Worm (Caenorhabditis elegans) whole organism, L1 larva: Measurements from ENCODE around the gene chup-1.

Experiments used
- C16A3.4 ChIP-seq: fragments of 150-350 bp; optimal IDR thresholded peaks from 2 replicates; lab custom pipeline; 2014; ENCODE audit warnings: missing biosample characterization, missing genetic modification characterization
- aly-2 ChIP-seq: fragments of 150-350 bp; optimal IDR thresholded peaks from 2 replicates; lab custom pipeline; 2014; ENCODE audit warnings: missing biosample characterization, missing genetic modification characterization
- ama-1 ChIP-seq: fragments of 150-350 bp; optimal IDR thresholded peaks from 2 replicates; lab custom pipeline; 2014
- blmp-1 ChIP-seq: fragments of 150-350 bp; optimal IDR thresholded peaks from 2 replicates; lab custom pipeline; 2014; ENCODE audit warnings: missing biosample characterization, missing genetic modification characterization
- ceh-82 ChIP-seq, 3 experiments: fragments of 150-350 bp in 1 of 3; sonication (generic microtip) in 2 of 3; optimal IDR thresholded peaks; 2 replicates each; lab custom pipeline; 2014 to 2017; ENCODE audit warnings: missing biosample characterization in 3 of 3, missing genetic modification characterization in 3 of 3
- ceh-88 ChIP-seq: fragments of 200-800 bp; sonication (Bioruptor generic); IDR thresholded peaks from 2 replicates; pipeline ENCODE4 v1.3.6; 2022; ENCODE audit warnings: missing genetic modification characterization, missing compliant biosample characterization
- ces-1 ChIP-seq: fragments of 150-350 bp; optimal IDR thresholded peaks from 2 replicates; lab custom pipeline; 2014; ENCODE audit warnings: missing biosample characterization, missing genetic modification reagents, missing genetic modification characterization
- dpl-1 ChIP-seq, 3 experiments: fragments of 150-350 bp in 2 of 3; sonication (generic microtip) in 1 of 3; optimal IDR thresholded peaks; 2 replicates each; lab custom pipeline; 2014 to 2017; ENCODE audit warnings: missing biosample characterization in 3 of 3, missing genetic modification characterization in 3 of 3, missing genetic modification reagents in 3 of 3
- efl-1 ChIP-seq, 4 experiments: fragments of 150-350 bp; optimal IDR thresholded peaks in 3 of 4; peaks in 1 of 4; 1 replicate in 1 of 4; 2 replicates in 3 of 4; lab custom pipeline; 2014; ENCODE audit warnings: missing biosample characterization in 2 of 4, missing genetic modification characterization in 2 of 4, missing genetic modification reagents in 2 of 4
- efl-3 ChIP-seq: fragments of 200-800 bp; sonication (Bioruptor generic); optimal IDR thresholded peaks from 2 replicates; lab custom pipeline; 2018; ENCODE audit warnings: mild to moderate bottlenecking, missing genetic modification characterization, missing compliant biosample characterization
- elt-2 ChIP-seq: sonication (generic microtip); optimal IDR thresholded peaks from 2 replicates; lab custom pipeline; 2016; ENCODE audit warnings: missing genetic modification characterization, mild to moderate bottlenecking, inconsistent platforms, missing compliant biosample characterization, missing genetic modification reagents
- elt-3 ChIP-seq, 6 experiments: fragments of 150-350 bp in 1 of 6; sonication (generic microtip); optimal IDR thresholded peaks; 2 replicates each; lab custom pipeline; 2017 to 2018; ENCODE audit warnings: missing biosample characterization in 6 of 6, missing genetic modification characterization in 6 of 6, inconsistent platforms in 1 of 6
- fkh-10 ChIP-seq: sonication (generic microtip); optimal IDR thresholded peaks from 2 replicates; lab custom pipeline; 2017; ENCODE audit warnings: missing biosample characterization, missing genetic modification reagents, missing genetic modification characterization
- fkh-8 ChIP-seq: sonication (generic microtip); optimal IDR thresholded peaks from 2 replicates; lab custom pipeline; 2016; ENCODE audit warnings: mild to moderate bottlenecking, missing genetic modification characterization, missing compliant biosample characterization
- fos-1 ChIP-seq: fragments of 150-350 bp; optimal IDR thresholded peaks from 2 replicates; lab custom pipeline; 2014; ENCODE audit warnings: missing biosample characterization, missing genetic modification characterization
- hlh-17 ChIP-seq: fragments of 200-800 bp; sonication (Bioruptor generic); optimal IDR thresholded peaks from 2 replicates; lab custom pipeline; 2018; ENCODE audit warnings: missing genetic modification characterization, mild to moderate bottlenecking, missing compliant biosample characterization, moderate library complexity, borderline replicate concordance
- hlh-4 ChIP-seq: sonication (generic microtip); optimal IDR thresholded peaks from 2 replicates; lab custom pipeline; 2016; ENCODE audit warnings: mild to moderate bottlenecking, missing genetic modification characterization, missing compliant biosample characterization
- isw-1 ChIP-seq: fragments of 200-800 bp; sonication (Bioruptor generic); IDR thresholded peaks from 2 replicates; pipeline ENCODE4 v1.3.6; 2022; ENCODE audit warnings: missing genetic modification characterization, missing compliant biosample characterization
- jun-1 ChIP-seq: fragments of 150-350 bp; optimal IDR thresholded peaks from 2 replicates; lab custom pipeline; 2014; ENCODE audit warnings: missing biosample characterization, missing genetic modification reagents, missing genetic modification characterization
- lin-13 ChIP-seq: fragments of 150-350 bp; optimal IDR thresholded peaks from 2 replicates; lab custom pipeline; 2014; ENCODE audit warnings: missing biosample characterization, missing genetic modification reagents, missing genetic modification characterization
- lin-14 ChIP-seq: fragments of 200-800 bp; sonication (Bioruptor generic); optimal IDR thresholded peaks from 2 replicates; lab custom pipeline; 2018; ENCODE audit warnings: mild to moderate bottlenecking, missing genetic modification characterization, moderate library complexity, missing compliant biosample characterization
- lin-15B ChIP-seq: fragments of 150-350 bp; sonication (generic microtip); optimal IDR thresholded peaks from 3 replicates; lab custom pipeline; 2014; ENCODE audit warnings: missing biosample characterization, missing genetic modification characterization
- lin-35 ChIP-seq, 2 experiments: fragments of 150-350 bp; optimal IDR thresholded peaks; 2 replicates each; lab custom pipeline; 2014; ENCODE audit warnings: missing biosample characterization in 2 of 2, missing genetic modification characterization in 2 of 2, missing genetic modification reagents in 2 of 2
- lin-39 ChIP-seq: fragments of 150-350 bp; optimal IDR thresholded peaks from 2 replicates; lab custom pipeline; 2014; ENCODE audit warnings: missing biosample characterization, missing genetic modification reagents, missing genetic modification characterization
- lsy-2 ChIP-seq, 2 experiments: fragments of 150-350 bp; optimal IDR thresholded peaks; 2 replicates each; lab custom pipeline; 2014; ENCODE audit warnings: missing biosample characterization in 2 of 2, missing genetic modification characterization in 2 of 2
- mdl-1 ChIP-seq, 2 experiments: fragments of 150-350 bp; optimal IDR thresholded peaks; 2 replicates each; lab custom pipeline; 2014 to 2017; ENCODE audit warnings: missing biosample characterization in 2 of 2, missing genetic modification characterization in 2 of 2, inconsistent platforms in 1 of 2
- mef-2 ChIP-seq: fragments of 150-350 bp; optimal IDR thresholded peaks from 2 replicates; lab custom pipeline; 2014; ENCODE audit warnings: missing biosample characterization, missing genetic modification characterization
- mep-1 ChIP-seq: fragments of 150-350 bp; optimal IDR thresholded peaks from 2 replicates; lab custom pipeline; 2014; ENCODE audit warnings: missing biosample characterization, missing genetic modification characterization
- nhr-20 ChIP-seq: sonication (generic microtip); optimal IDR thresholded peaks from 2 replicates; lab custom pipeline; 2016; ENCODE audit warnings: mild to moderate bottlenecking, missing genetic modification characterization, missing compliant biosample characterization
- nhr-28 ChIP-seq: fragments of 150-350 bp; optimal IDR thresholded peaks from 2 replicates; lab custom pipeline; 2014; ENCODE audit warnings: missing biosample characterization, missing genetic modification characterization
- nhr-47 ChIP-seq: sonication (generic microtip); optimal IDR thresholded peaks from 2 replicates; lab custom pipeline; 2016; ENCODE audit warnings: mild to moderate bottlenecking, missing genetic modification characterization, moderate library complexity, missing compliant biosample characterization
- nhr-71 ChIP-seq: sonication (generic microtip); optimal IDR thresholded peaks from 2 replicates; lab custom pipeline; 2016; ENCODE audit warnings: mild to moderate bottlenecking, missing genetic modification characterization, moderate library complexity, missing compliant biosample characterization
- nhr-77 ChIP-seq: fragments of 150-350 bp; optimal IDR thresholded peaks from 2 replicates; lab custom pipeline; 2014; ENCODE audit warnings: missing biosample characterization, missing genetic modification characterization
- nhr-85 ChIP-seq: sonication (generic microtip); peaks from one replicate; lab custom pipeline; 2016; ENCODE audit warnings: missing genetic modification characterization, inconsistent platforms, missing compliant biosample characterization
- pqm-1 ChIP-seq: sonication (generic microtip); optimal IDR thresholded peaks from 3 replicates; lab custom pipeline; 2017; ENCODE audit warnings: missing biosample characterization, missing genetic modification characterization
- rnt-1 ChIP-seq: sonication (generic microtip); optimal IDR thresholded peaks from 2 replicates; lab custom pipeline; 2016; ENCODE audit warnings: mild to moderate bottlenecking, missing genetic modification characterization, moderate library complexity, missing compliant biosample characterization
- skn-1 ChIP-seq: fragments of 150-350 bp; optimal IDR thresholded peaks from 2 replicates; lab custom pipeline; 2014; ENCODE audit warnings: missing biosample characterization, missing genetic modification characterization
- snu-23 ChIP-seq: sonication (generic microtip); optimal IDR thresholded peaks from 2 replicates; lab custom pipeline; 2016; ENCODE audit warnings: missing genetic modification characterization, missing compliant biosample characterization
- sup-37 ChIP-seq: fragments of 200-800 bp; sonication (Bioruptor generic); optimal IDR thresholded peaks from 2 replicates; lab custom pipeline; 2018; ENCODE audit warnings: mild to moderate bottlenecking, missing genetic modification characterization, missing compliant biosample characterization
- tbx-2 ChIP-seq: sonication (generic microtip); optimal IDR thresholded peaks from 2 replicates; lab custom pipeline; 2016; ENCODE audit warnings: missing genetic modification characterization, missing compliant biosample characterization
- unc-30 ChIP-seq: sonication (generic microtip); optimal IDR thresholded peaks from 2 replicates; lab custom pipeline; 2017; ENCODE audit warnings: missing biosample characterization, missing genetic modification characterization
- unc-86 ChIP-seq: sonication (generic microtip); optimal IDR thresholded peaks from 2 replicates; lab custom pipeline; 2016; ENCODE audit warnings: missing genetic modification characterization, missing compliant biosample characterization
- vab-15 ChIP-seq: sonication (generic microtip); optimal IDR thresholded peaks from 2 replicates; lab custom pipeline; 2017; ENCODE audit warnings: missing genotype, mild to moderate bottlenecking, missing genetic modification characterization, missing compliant biosample characterization
- xbp-1 ChIP-seq: sonication (generic microtip); optimal IDR thresholded peaks from 2 replicates; lab custom pipeline; 2016; ENCODE audit warnings: missing genetic modification characterization, missing compliant biosample characterization
- ztf-11 ChIP-seq, 2 experiments: sonication (generic microtip); optimal IDR thresholded peaks; 2 replicates each; lab custom pipeline; 2016 to 2017; ENCODE audit warnings: missing genetic modification characterization in 2 of 2, missing biosample characterization in 1 of 2, missing compliant biosample characterization in 1 of 2
- ztf-4 ChIP-seq: fragments of 150-350 bp; optimal IDR thresholded peaks from 2 replicates; lab custom pipeline; 2014; ENCODE audit warnings: missing biosample characterization, missing genetic modification characterization

Gene chup-1

ce11 chrX:8791821-8792220 lies at the start of gene chup-1:
chup-1 (plus strand) TSS chrX:8792160.
- no peak for TF ChIP-seq mef-2
- peak; percentile 13 to 55 for TF ChIP-seq lsy-2 (tag; optimal IDR thresholded peaks at IDR 0.05; lab: Kevin White, UChicago)
- TF ChIP-seq fkh-8 (tag; lab: Kevin White, UChicago) = no peak
- TF ChIP-seq xbp-1 (tag; lab: Kevin White, UChicago) = peak; percentile 18
- TF ChIP-seq nhr-77 (tag; lab: Kevin White, UChicago) = no peak
- TF ChIP-seq efl-3 (GFP tag; lab: Kevin White, UChicago) = no peak
- no peak for TF ChIP-seq fos-1 (tag; lab: Kevin White, UChicago)
- no peak for TF ChIP-seq vab-15 (tag; lab: Kevin White, UChicago)
- peak; percentile 49 for TF ChIP-seq C16A3.4 (tag; lab: Kevin White, UChicago)
- TF ChIP-seq ceh-82 (tag; optimal IDR thresholded peaks at IDR 0.05; lab: Kevin White, UChicago) = peak in 1 of 3 experiments; percentile 30
- no peak for TF ChIP-seq ztf-4 (tag; lab: Kevin White, UChicago)
- no peak for TF ChIP-seq hlh-4
- TF ChIP-seq unc-30 (tag; lab: Kevin White, UChicago) = no peak
- TF ChIP-seq mep-1 (tag; lab: Kevin White, UChicago) = no peak
- TF ChIP-seq snu-23 (GFP tag; lab: Kevin White, UChicago) = peak; percentile 52
- peak in 1 of 2 experiments; percentile 74 for TF ChIP-seq lin-35 (GFP tag; optimal IDR thresholded peaks at IDR 0.05; lab: Kevin White, UChicago)
- no peak for TF ChIP-seq ama-1 (lab: Kevin White, UChicago)
- no peak for TF ChIP-seq jun-1
- TF ChIP-seq pqm-1 (tag; lab: Kevin White, UChicago) = no peak
- TF ChIP-seq nhr-20 (tag; lab: Kevin White, UChicago) = peak; percentile 31
- no peak for TF ChIP-seq tbx-2
- peak in 1 of 3 experiments; percentile 48 for TF ChIP-seq dpl-1 (GFP tag; optimal IDR thresholded peaks at IDR 0.05; lab: Kevin White, UChicago)
- peak; percentile 18 to 35 for TF ChIP-seq efl-1 (optimal IDR thresholded peaks at IDR 0.05; lab: Kevin White, UChicago)
- peak in 1 of 2 experiments; percentile 83 for TF ChIP-seq efl-1 (GFP tag; optimal IDR thresholded peaks at IDR 0.05 in 1 of 2; lab: Kevin White, UChicago)
- TF ChIP-seq rnt-1 (tag; lab: Kevin White, UChicago) = peak; percentile 44
- peak; percentile 28 for TF ChIP-seq skn-1
- no peak for TF ChIP-seq fkh-10 (GFP tag; lab: Kevin White, UChicago)
- TF ChIP-seq ces-1 = no peak
- peak; percentile 29 for TF ChIP-seq nhr-47 (tag; lab: Kevin White, UChicago)
- TF ChIP-seq unc-86 (tag; lab: Kevin White, UChicago) = no peak
- TF ChIP-seq nhr-71 (tag; lab: Kevin White, UChicago) = peak; percentile 34
- peak in 1 of 2 experiments; percentile 37 for TF ChIP-seq mdl-1 (tag; optimal IDR thresholded peaks at IDR 0.05; lab: Kevin White, UChicago)
- TF ChIP-seq nhr-28 = no peak
- TF ChIP-seq isw-1 (GFP tag; lab: Robert Waterston, UW) = no peak
- TF ChIP-seq aly-2 = no peak
- TF ChIP-seq lin-14 (GFP tag; lab: Kevin White, UChicago) = peak; percentile 64
- no peak for TF ChIP-seq hlh-17 (GFP tag; lab: Kevin White, UChicago)
- peak; percentile 25 for TF ChIP-seq lin-15B
- TF ChIP-seq elt-2 (tag; lab: Kevin White, UChicago) = no peak
- TF ChIP-seq nhr-85 (tag; lab: Kevin White, UChicago) = peak; percentile 37
- TF ChIP-seq ceh-88 (GFP tag; lab: Robert Waterston, UW) = no peak
- TF ChIP-seq lin-13 (GFP tag; lab: Kevin White, UChicago) = no peak
- TF ChIP-seq ztf-11 (tag; optimal IDR thresholded peaks at IDR 0.05; lab: Kevin White, UChicago) = no peak
- TF ChIP-seq elt-3 (tag; optimal IDR thresholded peaks at IDR 0.05; lab: Kevin White, UChicago) = peak in 1 of 6 experiments; percentile 30
- TF ChIP-seq blmp-1 (tag; lab: Kevin White, UChicago) = peak; percentile 73
- TF ChIP-seq lin-39 (tag; lab: Kevin White, UChicago) = no peak
- no peak for TF ChIP-seq sup-37 (GFP tag; lab: Kevin White, UChicago)
